Fruit fly (Drosophila melanogaster) ovary, adult (tissue): ENCODE measurements around the gene CG33332.

ENCODE experiments used
- CG17801 ChIP-seq: fragments of 200-800 bp; optimal IDR thresholded peaks from 2 replicates; lab custom pipeline; 2019; ENCODE audit warnings: missing biosample characterization, mild to moderate bottlenecking, missing genetic modification characterization, moderate library complexity; ENCODE audit not compliant: partially characterized antibody

Gene CG33332

dm6 chr3R:14893791-14894782 is 7.8 kb downstream of the CG33332 start, which contains the start of gene Dph2:
Gene Dph2 (minus strand): TSS chr3R:14893954.
- TF ChIP-seq CG17801 (GFP tag; lab: Kevin White, UChicago), result peak; percentile 80

- TF ChIP-seq CG17801 (GFP tag; lab: Kevin White, UChicago), result no peak
Measured at dm6 chr3R:14894783-14894883, 8.4 kb downstream of the CG33332 start, which contains the start of gene CG14860. Gene CG14860 (plus strand): TSS chr3R:14894784.

dm6 chr3R:14898280-14898756 is 12.1 kb downstream of the CG33332 start, which contains the start of the genes Nup93-2 and CG3817:
Gene Nup93-2 (minus strand): TSS chr3R:14898372.
Gene CG3817 (plus strand): TSS chr3R:14898739.
- TF ChIP-seq CG17801 (GFP tag; lab: Kevin White, UChicago), result peak; percentile 85

dm6 chr3R:14900177-14900576 is 13.9 kb downstream of the CG33332 start, which contains the start of gene VhaPPA1-2:
Gene VhaPPA1-2 (minus strand): TSS chr3R:14900277.
- no peak for TF ChIP-seq CG17801 (GFP tag; lab: Kevin White, UChicago)

dm6 chr3R:14901408-14902352 is 15.4 kb downstream of the CG33332 start, which contains the start of gene RpS5b:
Gene RpS5b (minus strand): TSS chr3R:14901563.
- TF ChIP-seq CG17801 (GFP tag; lab: Kevin White, UChicago), result peak; percentile 56

- TF ChIP-seq CG17801 (GFP tag; lab: Kevin White, UChicago), result peak; percentile 52
Measured at dm6 chr3R:14903837-14904431, 17.7 kb downstream of the CG33332 start, which contains the start of gene VhaPPA1-1. Gene VhaPPA1-1 (minus strand): TSS chr3R:14904061.

dm6 chr3R:14912449-14912987 is 26.3 kb downstream of the CG33332 start:
- no peak for TF ChIP-seq CG17801 (GFP tag; lab: Kevin White, UChicago)

dm6 chr3R:14917927-14918829 is 31.9 kb downstream of the CG33332 start, which contains the start of gene Sdr:
Gene Sdr (plus strand): TSS chr3R:14918628.
- peak; percentile 82 for TF ChIP-seq CG17801 (GFP tag; lab: Kevin White, UChicago)
